Fruit fly (Drosophila melanogaster) whole organism: ENCODE data around the gene fu.

ENCODE experiments used
- CG8478 ChIP-seq: fragments of >200 bp; optimal IDR thresholded peaks from 2 replicates; lab custom pipeline; 2018; ENCODE audit warnings: inconsistent platforms
- psq ChIP-seq: fragments of >200 bp; optimal IDR thresholded peaks from 2 replicates; lab custom pipeline; 2017

DNA sequence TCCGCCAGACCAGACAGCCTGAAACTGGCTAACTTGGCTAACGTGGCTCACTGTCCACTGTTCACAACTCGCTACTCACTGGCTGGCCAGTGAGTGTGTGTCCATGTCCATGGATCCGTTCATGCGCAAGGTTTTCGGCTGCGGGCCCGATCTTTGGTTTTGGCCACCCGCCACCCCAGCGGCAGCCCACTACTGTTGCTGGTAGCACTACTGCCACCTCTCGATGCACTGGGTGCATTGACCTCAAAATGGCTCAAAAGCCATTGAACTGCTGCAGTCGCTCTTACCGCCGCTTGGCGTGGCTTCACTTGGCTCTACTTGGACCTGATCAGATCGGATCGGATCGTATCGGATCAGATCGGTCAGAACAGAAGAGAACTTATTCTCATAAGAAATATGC lies 23.9 kb downstream of the fu start:
- TF ChIP-seq CG8478 (lab: Kevin White, UChicago) (no peak), psq (lab: Kevin White, UChicago) (no peak)
